Worm (Caenorhabditis elegans) whole organism, L4/young adult: ENCODE data around the gene ZK892.5.

ENCODE experiments used
- W03F9.2 ChIP-seq: fragments of 150-350 bp; optimal IDR thresholded peaks from 2 replicates; lab custom pipeline; 2014; ENCODE audit warnings: missing biosample characterization, missing genetic modification characterization
- him-1 ChIP-seq: sonication (generic microtip); optimal IDR thresholded peaks from 2 replicates; lab custom pipeline; 2016; ENCODE audit warnings: missing genotype, missing genetic modification reagents, missing genetic modification characterization, missing compliant biosample characterization

DNA sequence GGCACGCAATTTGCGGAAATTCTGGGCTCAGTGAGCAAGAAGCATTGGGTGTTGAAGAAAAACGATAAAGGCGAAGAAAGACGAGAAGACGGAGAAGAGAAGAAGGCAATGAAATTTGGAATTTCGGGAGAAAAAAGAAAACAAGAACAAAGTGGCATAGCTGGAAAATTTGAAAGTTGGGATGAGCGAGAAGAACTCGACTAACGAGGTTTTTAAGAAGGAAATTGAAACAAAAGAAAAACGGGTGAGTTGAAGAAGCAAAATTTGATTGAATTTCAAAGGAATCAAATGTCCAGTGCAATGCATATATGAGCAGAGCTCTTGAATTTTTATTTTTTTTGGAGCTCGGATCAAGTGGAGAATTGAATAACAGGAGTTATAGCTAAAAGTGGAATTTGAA is 13.7 kb downstream of the ZK892.5 start:
- TF ChIP-seq him-1 (tag; lab: Kevin White, UChicago) (no peak), W03F9.2 (tag; lab: Kevin White, UChicago) (no peak)
